Worm (Caenorhabditis elegans) whole organism, young adult: ENCODE data around the gene D2023.1.

ENCODE experiments used
- D2030.7 ChIP-seq: fragments of 200-800 bp; sonication (Bioruptor generic); IDR thresholded peaks from 2 replicates; pipeline ENCODE4 v1.3.6; 2022; ENCODE audit warnings: missing genetic modification reagents, missing genetic modification characterization, missing compliant biosample characterization
- F23B12.7 ChIP-seq: sonication (generic microtip); optimal IDR thresholded peaks from 2 replicates; lab custom pipeline; 2017; ENCODE audit warnings: missing genetic modification characterization, mild to moderate bottlenecking, missing compliant biosample characterization, antibody characterized with exemption, moderate library complexity; ENCODE audit not compliant: insufficient read depth
- F33H1.4 ChIP-seq: fragments of 200-800 bp; sonication (Bioruptor generic); IDR thresholded peaks from 2 replicates; pipeline ENCODE4 v1.3.6; 2022; ENCODE audit warnings: missing genetic modification reagents, missing genetic modification characterization, missing compliant biosample characterization
- F39B2.1 ChIP-seq: fragments of 200-800 bp; sonication (Bioruptor generic); IDR thresholded peaks from 2 replicates; pipeline ENCODE4 v1.3.6; 2022; ENCODE audit warnings: missing genetic modification reagents, missing genetic modification characterization, missing compliant biosample characterization
- F49E8.2 ChIP-seq: sonication (generic microtip); optimal IDR thresholded peaks from 3 replicates; lab custom pipeline; 2017; ENCODE audit warnings: missing genetic modification characterization, mild to moderate bottlenecking, missing compliant biosample characterization, antibody characterized with exemption, moderate library complexity; ENCODE audit not compliant: insufficient read depth
- T26A5.8 ChIP-seq: sonication (generic microtip); optimal IDR thresholded peaks from 2 replicates; lab custom pipeline; 2016; ENCODE audit warnings: missing genetic modification characterization, missing compliant biosample characterization
- ZK185.1 ChIP-seq: sonication (generic microtip); optimal IDR thresholded peaks from 2 replicates; lab custom pipeline; 2016; ENCODE audit warnings: mild to moderate bottlenecking, missing genetic modification characterization, missing compliant biosample characterization; ENCODE audit not compliant: poor library complexity, severe bottlenecking
- bed-2 ChIP-seq: fragments of 200-800 bp; sonication (Bioruptor generic); IDR thresholded peaks from 2 replicates; pipeline ENCODE4 v1.3.6; 2022; ENCODE audit warnings: missing genetic modification reagents, missing genetic modification characterization, missing compliant biosample characterization
- ceh-100 ChIP-seq: fragments of 200-800 bp; sonication (Bioruptor generic); IDR thresholded peaks from 2 replicates; pipeline ENCODE4 v1.3.6; 2022; ENCODE audit warnings: missing genetic modification reagents, missing genetic modification characterization, missing compliant biosample characterization
- ceh-27 ChIP-seq: fragments of 200-800 bp; sonication (Bioruptor generic); optimal IDR thresholded peaks from 2 replicates; lab custom pipeline; 2018; ENCODE audit warnings: mild to moderate bottlenecking, missing genetic modification characterization, moderate library complexity, missing compliant biosample characterization
- dpl-1 ChIP-seq: fragments of 150-350 bp; optimal IDR thresholded peaks from 2 replicates; lab custom pipeline; 2014; ENCODE audit warnings: missing biosample characterization, missing genetic modification reagents, missing genetic modification characterization
- efl-1 ChIP-seq: fragments of 150-350 bp; optimal IDR thresholded peaks from 2 replicates; lab custom pipeline; 2014; ENCODE audit warnings: missing biosample characterization, missing genetic modification reagents, missing genetic modification characterization
- egl-18 ChIP-seq: fragments of 200-800 bp; sonication (Bioruptor generic); IDR thresholded peaks from 2 replicates; pipeline ENCODE4 v1.3.6; 2022; ENCODE audit warnings: missing genetic modification reagents, missing genetic modification characterization, missing compliant biosample characterization
- egrh-3 ChIP-seq: fragments of 200-800 bp; sonication (Bioruptor generic); IDR thresholded peaks from 2 replicates; pipeline ENCODE4 v1.3.6; 2022; ENCODE audit warnings: missing genetic modification reagents, missing genetic modification characterization, missing compliant biosample characterization
- gei-17 ChIP-seq: fragments of 200-800 bp; sonication (Bioruptor generic); optimal IDR thresholded peaks from 2 replicates; lab custom pipeline; 2018; ENCODE audit warnings: mild to moderate bottlenecking, missing genetic modification characterization, missing compliant biosample characterization
- hlh-12 ChIP-seq: sonication (generic microtip); optimal IDR thresholded peaks from 2 replicates; lab custom pipeline; 2016; ENCODE audit warnings: missing genetic modification characterization, missing compliant biosample characterization
- hmg-1.2 ChIP-seq: fragments of 200-800 bp; sonication (Bioruptor generic); IDR thresholded peaks from 2 replicates; pipeline ENCODE4 v1.3.6; 2022; ENCODE audit warnings: missing genetic modification reagents, missing genetic modification characterization, missing compliant biosample characterization
- hsf-1 ChIP-seq: fragments of 200-800 bp; sonication (Bioruptor generic); IDR thresholded peaks from 2 replicates; pipeline ENCODE4 v1.3.6; 2022; ENCODE audit warnings: missing genetic modification reagents, missing genetic modification characterization, missing compliant biosample characterization
- let-607 ChIP-seq, 2 experiments: fragments of 200-800 bp in 1 of 2; sonication (Bioruptor generic) in 1 of 2; sonication (generic microtip) in 1 of 2; optimal IDR thresholded peaks; 2 replicates each; lab custom pipeline; 2016 to 2018; ENCODE audit warnings: mild to moderate bottlenecking in 2 of 2, missing compliant biosample characterization in 2 of 2, missing genetic modification characterization in 2 of 2, moderate library complexity in 2 of 2, missing genotype in 1 of 2
- lin-26 ChIP-seq: fragments of 200-800 bp; sonication (Bioruptor generic); IDR thresholded peaks from 2 replicates; pipeline ENCODE4 v1.3.6; 2022; ENCODE audit warnings: missing genetic modification reagents, missing genetic modification characterization, missing compliant biosample characterization
- lin-54 ChIP-seq: fragments of 200-800 bp; sonication (Bioruptor generic); optimal IDR thresholded peaks from 2 replicates; lab custom pipeline; 2018; ENCODE audit warnings: mild to moderate bottlenecking, missing genetic modification characterization, missing compliant biosample characterization
- lsl-1 ChIP-seq: fragments of 200-800 bp; sonication (Bioruptor generic); optimal IDR thresholded peaks from 2 replicates; lab custom pipeline; 2018; ENCODE audit warnings: mild to moderate bottlenecking, missing genetic modification characterization, moderate library complexity, missing compliant biosample characterization
- lsy-27 ChIP-seq: sonication (generic microtip); optimal IDR thresholded peaks from 2 replicates; lab custom pipeline; 2017; ENCODE audit warnings: missing genetic modification characterization, mild to moderate bottlenecking, missing compliant biosample characterization, antibody characterized with exemption, missing genotype, borderline replicate concordance; ENCODE audit not compliant: insufficient read depth
- madf-10 ChIP-seq: sonication (generic microtip); optimal IDR thresholded peaks from 2 replicates; lab custom pipeline; 2016; ENCODE audit warnings: mild to moderate bottlenecking, missing genetic modification characterization, missing compliant biosample characterization
- madf-6 ChIP-seq: fragments of 200-800 bp; sonication (Bioruptor generic); IDR thresholded peaks from 2 replicates; pipeline ENCODE4 v1.3.6; 2022; ENCODE audit warnings: missing genetic modification reagents, missing genetic modification characterization, missing compliant biosample characterization
- mes-4 ChIP-seq: sonication (generic microtip); optimal IDR thresholded peaks from 2 replicates; lab custom pipeline; 2016; ENCODE audit warnings: missing genotype, missing genetic modification characterization, missing compliant biosample characterization
- nfyb-1 ChIP-seq: fragments of 200-800 bp; sonication (Bioruptor generic); IDR thresholded peaks from 2 replicates; pipeline ENCODE4 v1.3.6; 2022; ENCODE audit warnings: missing genetic modification reagents, missing genetic modification characterization, missing compliant biosample characterization
- nhr-80 ChIP-seq: sonication (generic microtip); optimal IDR thresholded peaks from 2 replicates; lab custom pipeline; 2016; ENCODE audit warnings: missing genetic modification characterization, missing compliant biosample characterization
- pha-4 ChIP-seq: fragments of 150-350 bp; sonication (generic microtip); optimal IDR thresholded peaks from 2 replicates; lab custom pipeline; 2014; ENCODE audit warnings: missing biosample characterization, missing genetic modification reagents, missing genetic modification characterization
- rec-8 ChIP-seq, 2 experiments: sonication (generic microtip); optimal IDR thresholded peaks; 2 replicates each; lab custom pipeline; 2016; ENCODE audit warnings: mild to moderate bottlenecking in 2 of 2, missing genetic modification characterization in 2 of 2, missing genetic modification reagents in 2 of 2, missing genotype in 2 of 2, missing biosample characterization in 1 of 2, missing compliant biosample characterization in 1 of 2, moderate library complexity in 1 of 2
- rpc-1 ChIP-seq, 2 experiments: fragments of 150-350 bp in 1 of 2; sonication (generic microtip) in 1 of 2; optimal IDR thresholded peaks; 2 replicates each; lab custom pipeline; 2014 to 2018; ENCODE audit warnings: missing biosample characterization in 1 of 2, missing genetic modification characterization in 1 of 2, missing genetic modification reagents in 1 of 2, missing genotype in 1 of 2
- sdz-38 ChIP-seq: sonication (generic microtip); optimal IDR thresholded peaks from 2 replicates; lab custom pipeline; 2016; ENCODE audit warnings: missing genotype, missing genetic modification characterization, missing compliant biosample characterization
- snpc-3.4 ChIP-seq: sonication (generic microtip); optimal IDR thresholded peaks from 2 replicates; lab custom pipeline; 2017; ENCODE audit warnings: missing genetic modification characterization, mild to moderate bottlenecking, missing compliant biosample characterization, antibody characterized with exemption, moderate library complexity, missing genotype, missing genetic modification reagents
- snpc-4 ChIP-seq, 5 experiments: fragments of 150-350 bp in 1 of 5; sonication (generic microtip) in 4 of 5; optimal IDR thresholded peaks; 2 replicates each; lab custom pipeline; 2014 to 2018; ENCODE audit warnings: missing genetic modification characterization in 5 of 5, missing biosample characterization in 3 of 5, antibody characterized with exemption in 2 of 5, mild to moderate bottlenecking in 2 of 5, missing compliant biosample characterization in 2 of 5, missing genotype in 2 of 5, moderate library complexity in 2 of 5, missing genetic modification reagents in 1 of 5
- somi-1 ChIP-seq: fragments of 200-800 bp; sonication (Bioruptor generic); optimal IDR thresholded peaks from 2 replicates; lab custom pipeline; 2018; ENCODE audit warnings: mild to moderate bottlenecking, missing genetic modification characterization, missing compliant biosample characterization
- tbx-9 ChIP-seq: sonication (generic microtip); optimal IDR thresholded peaks from 2 replicates; lab custom pipeline; 2016; ENCODE audit warnings: borderline replicate concordance, missing genetic modification characterization, inconsistent platforms, missing compliant biosample characterization

D2023.1 gene

DNA sequence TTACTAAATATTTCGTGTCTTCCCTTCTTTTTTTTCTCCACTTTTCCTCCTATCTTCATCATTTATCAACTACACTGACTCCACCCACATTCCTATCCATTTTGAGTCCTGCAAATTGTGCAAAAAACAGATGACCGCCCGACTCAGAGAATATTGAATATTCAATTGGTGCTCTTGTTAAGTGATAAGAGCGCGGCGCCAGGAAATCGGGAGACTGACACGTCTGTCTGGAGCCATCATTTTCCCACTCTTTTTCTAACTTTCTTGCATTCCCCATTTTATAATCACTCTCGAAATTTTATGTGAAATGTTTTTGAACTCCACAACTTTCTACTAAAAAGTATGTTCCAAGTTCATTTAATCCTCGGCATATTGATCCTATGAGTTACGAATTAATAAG, 33.5 kb upstream of the D2023.1 start:
- no peak for TF ChIP-seq tbx-9 (tag; lab: Kevin White, UChicago)
- TF ChIP-seq nhr-80 (tag; lab: Kevin White, UChicago) = peak; percentile 84
- TF ChIP-seq F39B2.1 (GFP tag; lab: Robert Waterston, UW) = no peak
- TF ChIP-seq rpc-1 (optimal IDR thresholded peaks at IDR 0.05; lab: Kevin White, UChicago) = no peak
- TF ChIP-seq rpc-1 (tag; optimal IDR thresholded peaks at IDR 0.05; lab: Kevin White, UChicago) = no peak

- TF ChIP-seq D2030.7 (GFP tag; lab: Robert Waterston, UW) (no peak), let-607 (tag; optimal IDR thresholded peaks at IDR 0.05; lab: Kevin White, UChicago) (no peak), pha-4 (tag; lab: Kevin White, UChicago) (no peak), bed-2 (GFP tag; lab: Robert Waterston, UW) (no peak), egl-18 (no peak), dpl-1 (no peak), hlh-12 (tag; lab: Kevin White, UChicago) (no peak), efl-1 (GFP tag; lab: Kevin White, UChicago) (no peak), sdz-38 (no peak)
- TF ChIP-seq, all 124 proteins: peak for 0
These were observed 32.0 kb upstream of the D2023.1 start, which contains the start of gene smoc-1 for ce11 chrV:11757358-11757757. smoc-1 (plus strand) TSS chrV:11757658.

DNA sequence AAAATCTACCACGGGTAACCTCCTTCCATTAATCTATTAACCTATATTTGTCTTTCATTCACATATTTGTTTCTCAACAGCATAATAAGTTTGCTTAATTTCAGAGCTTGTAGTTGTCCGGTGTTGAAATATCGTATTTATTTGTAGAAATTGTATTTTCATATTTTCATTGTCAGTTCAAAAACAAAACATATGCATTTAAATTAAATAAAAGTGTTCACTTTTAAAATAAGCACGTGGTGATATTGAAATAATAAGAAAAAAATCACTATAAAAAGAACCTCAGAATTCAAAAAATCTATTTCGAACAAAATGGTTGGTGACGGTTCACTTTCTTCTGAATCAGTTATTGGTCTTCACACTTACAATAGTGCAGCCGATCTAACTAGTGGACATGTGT, 30.7 kb upstream of the D2023.1 start, which contains the start of gene T04F3.3:
Gene T04F3.3, plus strand, starts transcription at position 301 of the 400 bp plus-strand sequence.
- TF ChIP-seq nfyb-1 (GFP tag; lab: Robert Waterston, UW) (no peak), lin-26 (no peak)

ce11 chrV:11760371-11760770, 29.0 kb upstream of the D2023.1 start, which contains the start of gene T04F3.5:
T04F3.5 (plus strand) TSS chrV:11760671.
- no peak for TF ChIP-seq somi-1
- TF ChIP-seq, all 124 proteins: peak for 0

- TF ChIP-seq lin-54 (no peak), snpc-4 (GFP tag; optimal IDR thresholded peaks at IDR 0.05; lab: Kevin White, UChicago) (no peak), snpc-4 (tag; optimal IDR thresholded peaks at IDR 0.05; lab: Kevin White, UChicago) (peak in 1 of 4 experiments; percentile 2), snpc-3.4 (tag; lab: Kevin White, UChicago) (peak; percentile 3), let-607 (tag; optimal IDR thresholded peaks at IDR 0.05; lab: Kevin White, UChicago) (peak; percentile 56 to 86), mes-4 (tag; lab: Kevin White, UChicago) (no peak)
These were observed 26.5 kb upstream of the D2023.1 start, which contains the start of gene T04F3.4 for ce11 chrV:11762863-11763262. T04F3.4 (minus strand) TSS chrV:11763049.

- TF ChIP-seq madf-6 (peak; percentile 72), F49E8.2 (tag; lab: Kevin White, UChicago) (peak; percentile 36), T26A5.8 (tag; lab: Kevin White, UChicago) (no peak), let-607 (tag; optimal IDR thresholded peaks at IDR 0.05; lab: Kevin White, UChicago) (peak; percentile 98), lsy-27 (tag; lab: Kevin White, UChicago) (no peak), hmg-1.2 (GFP tag; lab: Robert Waterston, UW) (peak; percentile 61), hsf-1 (GFP tag; lab: Robert Waterston, UW) (no peak), egrh-3 (GFP tag; lab: Robert Waterston, UW) (no peak), gei-17 (GFP tag; lab: Kevin White, UChicago) (peak; percentile 50), mes-4 (tag; lab: Kevin White, UChicago) (no peak), F33H1.4 (GFP tag; lab: Robert Waterston, UW) (peak; percentile 55), madf-10 (tag; lab: Kevin White, UChicago) (peak; percentile 54), rec-8 (tag; optimal IDR thresholded peaks at IDR 0.05; lab: Kevin White, UChicago) (no peak), ceh-27 (GFP tag; lab: Kevin White, UChicago) (no peak), ceh-100 (GFP tag; lab: Robert Waterston, UW) (peak; percentile 61), lin-26 (no peak), dpl-1 (peak; percentile 30), F23B12.7 (tag; lab: Kevin White, UChicago) (no peak), ZK185.1 (tag; lab: Kevin White, UChicago) (peak; percentile 22), lsl-1 (GFP tag; lab: Kevin White, UChicago) (peak; percentile 97)
These were observed 24.9 kb upstream of the D2023.1 start, which contains the start of the genes F55A11.1 and syx-5 for ce11 chrV:11764373-11764954. F55A11.1 (minus strand) TSS chrV:11764385. syx-5 (plus strand) TSS chrV:11764904.
